Fruit fly (Drosophila melanogaster) whole organism, embryonic: ENCODE data around the gene Rab6.

Experiments used
- Atf-2 ChIP-seq: fragments of 200-800 bp; sonication (Bioruptor generic); optimal IDR thresholded peaks from 2 replicates; lab custom pipeline; 2016; ENCODE audit warnings: missing biosample characterization, missing genetic modification characterization
- B-H2 ChIP-seq: fragments of 200-800 bp; sonication (Bioruptor generic); optimal IDR thresholded peaks from 2 replicates; lab custom pipeline; 2018; ENCODE audit warnings: missing biosample characterization, mild to moderate bottlenecking, missing genetic modification characterization
- BtbVII ChIP-seq: fragments of 200-800 bp; sonication (Bioruptor generic); optimal IDR thresholded peaks from 3 replicates; lab custom pipeline; 2017; ENCODE audit warnings: missing biosample characterization, mild to moderate bottlenecking, missing genetic modification characterization
- CG11560 ChIP-seq: fragments of 200-800 bp; sonication (Bioruptor generic); IDR thresholded peaks from 3 replicates; pipeline ENCODE4 v1.3.6; 2022; ENCODE audit warnings: missing biosample characterization, missing genetic modification characterization
- CG11695 ChIP-seq: fragments of 200-800 bp; sonication (Bioruptor generic); IDR thresholded peaks from 3 replicates; pipeline ENCODE4 v1.3.6; 2022; ENCODE audit warnings: missing biosample characterization, missing genetic modification characterization
- CG12071 ChIP-seq: fragments of 200-800 bp; sonication (Bioruptor generic); optimal IDR thresholded peaks from 3 replicates; lab custom pipeline; 2018; ENCODE audit warnings: missing biosample characterization, mild to moderate bottlenecking, missing genetic modification characterization
- CG12104 ChIP-seq: fragments of 200-800 bp; sonication (Bioruptor generic); optimal IDR thresholded peaks from 3 replicates; lab custom pipeline; 2016; ENCODE audit warnings: missing biosample characterization, missing genetic modification characterization
- CG12391 ChIP-seq: fragments of 200-800 bp; sonication (Bioruptor generic); optimal IDR thresholded peaks from 3 replicates; lab custom pipeline; 2018; ENCODE audit warnings: missing biosample characterization, mild to moderate bottlenecking, missing genetic modification characterization, moderate library complexity
- CG12942 ChIP-seq: fragments of 200-800 bp; sonication (Bioruptor generic); optimal IDR thresholded peaks from 3 replicates; lab custom pipeline; 2016; ENCODE audit warnings: missing biosample characterization, missing genetic modification characterization
- CG14860 ChIP-seq: fragments of 200-800 bp; sonication (Bioruptor generic); IDR thresholded peaks from 3 replicates; pipeline ENCODE4 v1.3.6; 2022; ENCODE audit warnings: missing biosample characterization, missing genetic modification characterization; ENCODE audit not compliant: partially characterized antibody
- CG17385 ChIP-seq: fragments of 200-800 bp; sonication (Bioruptor generic); optimal IDR thresholded peaks from 3 replicates; lab custom pipeline; 2018; ENCODE audit warnings: missing biosample characterization, mild to moderate bottlenecking, missing genetic modification characterization
- CG17829 ChIP-seq: fragments of 200-800 bp; optimal IDR thresholded peaks from 2 replicates; lab custom pipeline; 2019; ENCODE audit warnings: missing biosample characterization, mild to moderate bottlenecking, missing genetic modification characterization, moderate library complexity
- CG31441 ChIP-seq: fragments of 200-800 bp; sonication (Bioruptor generic); IDR thresholded peaks from 2 replicates; pipeline ENCODE4 v1.3.6; 2022; ENCODE audit warnings: missing biosample characterization, missing genetic modification characterization
- CG43689 ChIP-seq: fragments of 200-800 bp; sonication (Bioruptor generic); IDR thresholded peaks from 2 replicates; pipeline ENCODE4 v1.3.6; 2022; ENCODE audit warnings: missing biosample characterization, missing genetic modification characterization
- CG4424 ChIP-seq: fragments of 200-800 bp; sonication (Bioruptor generic); optimal IDR thresholded peaks from 3 replicates; lab custom pipeline; 2016; ENCODE audit warnings: missing biosample characterization, missing genetic modification characterization
- CG7271 ChIP-seq: fragments of 200-800 bp; sonication (Bioruptor generic); optimal IDR thresholded peaks from 2 replicates; lab custom pipeline; 2018; ENCODE audit warnings: missing biosample characterization, mild to moderate bottlenecking, missing genetic modification characterization, moderate library complexity
- CG9876 ChIP-seq: fragments of 200-800 bp; sonication (Bioruptor generic); optimal IDR thresholded peaks from 2 replicates; lab custom pipeline; 2016; ENCODE audit warnings: missing biosample characterization, missing genetic modification characterization
- CHES-1-like ChIP-seq: fragments of 200-800 bp; sonication (Bioruptor generic); optimal IDR thresholded peaks from 2 replicates; lab custom pipeline; 2016; ENCODE audit warnings: missing biosample characterization, missing genetic modification characterization
- Dfd ChIP-seq, 2 experiments: fragments of >200 bp; optimal IDR thresholded peaks; 2 replicates each; lab custom pipeline; 2017; ENCODE audit warnings: missing biosample characterization in 2 of 2, missing genetic modification characterization in 2 of 2
- Doc3 ChIP-seq: fragments of 200-800 bp; sonication (Bioruptor generic); IDR thresholded peaks from 3 replicates; pipeline ENCODE4 v1.3.6; 2022; ENCODE audit warnings: missing biosample characterization, missing genetic modification characterization; ENCODE audit not compliant: partially characterized antibody
- Dp ChIP-seq: fragments of 200-800 bp; sonication (Bioruptor generic); optimal IDR thresholded peaks from 2 replicates; lab custom pipeline; 2018; ENCODE audit warnings: missing biosample characterization, mild to moderate bottlenecking, missing genetic modification characterization, moderate library complexity
- Eip74EF ChIP-seq, 2 experiments: fragments of 200-800 bp in 1 of 2; fragments of >200 bp in 1 of 2; sonication (Bioruptor generic) in 1 of 2; optimal IDR thresholded peaks; 2 replicates each; lab custom pipeline; 2017 to 2019; ENCODE audit warnings: missing biosample characterization in 2 of 2, missing genetic modification characterization in 2 of 2, mild to moderate bottlenecking in 1 of 2, moderate library complexity in 1 of 2
- HLH54F ChIP-seq: fragments of 200-800 bp; sonication (Bioruptor generic); optimal IDR thresholded peaks from 3 replicates; lab custom pipeline; 2016; ENCODE audit warnings: missing biosample characterization, missing genetic modification characterization
- Hr3 ChIP-seq: fragments of 200-800 bp; sonication (Bioruptor generic); optimal IDR thresholded peaks from 3 replicates; lab custom pipeline; 2016; ENCODE audit warnings: missing biosample characterization, missing genetic modification characterization
- Jarid2 ChIP-seq: fragments of 200-800 bp; sonication (Bioruptor generic); optimal IDR thresholded peaks from 3 replicates; lab custom pipeline; 2017; ENCODE audit warnings: mild to moderate bottlenecking, missing biosample characterization, missing genetic modification reagents, missing genetic modification characterization
- MBD-R2 ChIP-seq: fragments of 200-800 bp; sonication (Bioruptor generic); IDR thresholded peaks from 2 replicates; pipeline ENCODE4 v1.3.6; 2022; ENCODE audit warnings: missing biosample characterization, missing genetic modification characterization
- Myb ChIP-seq: fragments of 200-800 bp; sonication (Bioruptor generic); optimal IDR thresholded peaks from 2 replicates; lab custom pipeline; 2016; ENCODE audit warnings: missing biosample characterization, missing genetic modification characterization
- NFAT ChIP-seq: fragments of 200-800 bp; sonication (Bioruptor generic); IDR thresholded peaks from 2 replicates; pipeline ENCODE4 v1.3.6; 2022; ENCODE audit warnings: missing biosample characterization, missing genetic modification characterization
- Nf-YC ChIP-seq: fragments of 200-800 bp; optimal IDR thresholded peaks from 3 replicates; lab custom pipeline; 2019; ENCODE audit warnings: missing biosample characterization, mild to moderate bottlenecking, missing genetic modification characterization, moderate library complexity
- Side ChIP-seq: fragments of 200-800 bp; sonication (Bioruptor generic); optimal IDR thresholded peaks from 2 replicates; lab custom pipeline; 2016; ENCODE audit warnings: missing biosample characterization, missing genetic modification characterization
- ato ChIP-seq: fragments of 200-800 bp; sonication (Bioruptor generic); IDR thresholded peaks from 2 replicates; pipeline ENCODE4 v1.3.6; 2022; ENCODE audit warnings: missing biosample characterization, missing genetic modification characterization; ENCODE audit not compliant: partially characterized antibody
- chinmo ChIP-seq: fragments of 200-800 bp; sonication (Bioruptor generic); IDR thresholded peaks from 4 replicates; pipeline ENCODE4 v1.3.6; 2022; ENCODE audit warnings: missing biosample characterization, missing genetic modification characterization; ENCODE audit not compliant: partially characterized antibody
- corto ChIP-seq: fragments of 200-800 bp; sonication (Bioruptor generic); optimal IDR thresholded peaks from 2 replicates; lab custom pipeline; 2016; ENCODE audit warnings: missing biosample characterization, mild to moderate bottlenecking, missing genetic modification characterization, moderate library complexity
- crc ChIP-seq: fragments of 200-800 bp; sonication (Bioruptor generic); optimal IDR thresholded peaks from 2 replicates; lab custom pipeline; 2016; ENCODE audit warnings: missing biosample characterization, missing genetic modification characterization
- cwo ChIP-seq: fragments of 200-800 bp; sonication (Bioruptor generic); optimal IDR thresholded peaks from 3 replicates; lab custom pipeline; 2017; ENCODE audit warnings: missing biosample characterization, missing genetic modification characterization, mild to moderate bottlenecking, moderate library complexity, missing genetic modification reagents
- danr ChIP-seq: fragments of 200-800 bp; sonication (Bioruptor generic); IDR thresholded peaks from 2 replicates; pipeline ENCODE4 v1.3.6; 2022; ENCODE audit warnings: missing biosample characterization, missing genetic modification characterization
- exex ChIP-seq: fragments of 200-800 bp; sonication (Bioruptor generic); optimal IDR thresholded peaks from 4 replicates; lab custom pipeline; 2018; ENCODE audit warnings: missing biosample characterization, mild to moderate bottlenecking, missing genetic modification characterization, moderate library complexity
- h ChIP-seq: fragments of >200 bp; optimal IDR thresholded peaks from 2 replicates; lab custom pipeline; 2017
- inv ChIP-seq: fragments of 200-800 bp; sonication (Bioruptor generic); IDR thresholded peaks from 2 replicates; pipeline ENCODE4 v1.3.6; 2022; ENCODE audit warnings: missing biosample characterization, missing genetic modification characterization; ENCODE audit not compliant: partially characterized antibody
- klu ChIP-seq: fragments of 200-800 bp; sonication (Bioruptor generic); IDR thresholded peaks from 2 replicates; pipeline ENCODE4 v1.3.6; 2022; ENCODE audit warnings: missing biosample characterization, missing genetic modification characterization
- knrl ChIP-seq: fragments of 200-800 bp; sonication (Bioruptor generic); IDR thresholded peaks from 3 replicates; pipeline ENCODE4 v1.3.6; 2022; ENCODE audit warnings: missing biosample characterization, missing genetic modification characterization; ENCODE audit not compliant: partially characterized antibody
- nerfin-1 ChIP-seq: fragments of 200-800 bp; sonication (Bioruptor generic); optimal IDR thresholded peaks from 3 replicates; lab custom pipeline; 2019; ENCODE audit warnings: missing biosample characterization, mild to moderate bottlenecking, missing genetic modification characterization, moderate library complexity
- pzg ChIP-seq: fragments of 200-800 bp; sonication (Bioruptor generic); optimal IDR thresholded peaks from 3 replicates; lab custom pipeline; 2018; ENCODE audit warnings: missing biosample characterization, mild to moderate bottlenecking, missing genetic modification characterization, moderate library complexity
- repo ChIP-seq: fragments of 200-800 bp; sonication (Bioruptor generic); optimal IDR thresholded peaks from 2 replicates; lab custom pipeline; 2016; ENCODE audit warnings: missing biosample characterization, missing genetic modification characterization
- sens-2 ChIP-seq: fragments of 200-800 bp; sonication (Bioruptor generic); IDR thresholded peaks from 2 replicates; pipeline ENCODE4 v1.3.6; 2022; ENCODE audit warnings: missing biosample characterization, missing genetic modification characterization
- tgo ChIP-seq: fragments of 200-800 bp; sonication (Bioruptor generic); IDR thresholded peaks from 3 replicates; pipeline ENCODE4 v1.3.6; 2022; ENCODE audit warnings: missing biosample characterization, missing genetic modification characterization
- unc-4 ChIP-seq: fragments of 200-800 bp; sonication (Bioruptor generic); IDR thresholded peaks from 2 replicates; pipeline ENCODE4 v1.3.6; 2022; ENCODE audit warnings: missing biosample characterization, missing genetic modification characterization; ENCODE audit not compliant: partially characterized antibody
- z ChIP-seq: fragments of 200-800 bp; sonication (Bioruptor generic); IDR thresholded peaks from 3 replicates; pipeline ENCODE4 v1.3.6; 2022; ENCODE audit warnings: missing biosample characterization, missing genetic modification characterization
- zfh1 ChIP-seq: fragments of 200-800 bp; sonication (Bioruptor generic); IDR thresholded peaks from 3 replicates; pipeline ENCODE4 v1.3.6; 2022; ENCODE audit warnings: missing biosample characterization, missing genetic modification characterization

Gene Rab6

dm6 chr2L:12108779-12109564 is at the start of gene Rab6, which contains the start of gene Phae1 (continued):
- TF ChIP-seq Dp (GFP tag; lab: Kevin White, UChicago), result peak; percentile 67
- no peak for TF ChIP-seq HLH54F
- no peak for TF ChIP-seq crc (GFP tag; lab: Kevin White, UChicago)
- peak; percentile 16 for TF ChIP-seq nerfin-1
- peak; percentile 76 for TF ChIP-seq ato (GFP tag; lab: Robert Waterston, UW)
- TF ChIP-seq Jarid2 (GFP tag; lab: Kevin White, UChicago), result peak; percentile 32
- no peak for TF ChIP-seq zfh1
- peak; percentile 62; the same call in 1 of the 2 replicates for TF ChIP-seq NFAT (GFP tag; lab: Robert Waterston, UW)
- peak; percentile 74; the same call in 2 of the 3 replicates for TF ChIP-seq Doc3 (GFP tag; lab: Robert Waterston, UW)
- TF ChIP-seq cwo (GFP tag; lab: Kevin White, UChicago), result peak; percentile 17
- TF ChIP-seq CG12071 (GFP tag; lab: Kevin White, UChicago), result no peak
- no peak for TF ChIP-seq CG4424 (GFP tag; lab: Kevin White, UChicago)
- TF ChIP-seq CG11695 (GFP tag; lab: Robert Waterston, UW), result peak; percentile 34; the same call in 1 of the 3 replicates
- TF ChIP-seq CG12942 (GFP tag; lab: Kevin White, UChicago), result no peak
- TF ChIP-seq klu (GFP tag; lab: Robert Waterston, UW), result no peak
- TF ChIP-seq unc-4 (GFP tag; lab: Robert Waterston, UW), result peak; percentile 83
- TF ChIP-seq CHES-1-like, result peak; percentile 41
- TF ChIP-seq z (GFP tag; lab: Robert Waterston, UW), result no peak
- TF ChIP-seq danr, result no peak
- TF ChIP-seq knrl (GFP tag; lab: Robert Waterston, UW), result peak; percentile 82
- TF ChIP-seq CG43689 (GFP tag; lab: Robert Waterston, UW), result no peak; the same call in 1 of the 2 replicates
- no peak for TF ChIP-seq Dfd (GFP tag; optimal IDR thresholded peaks at IDR 0.05; lab: Kevin White, UChicago)
- TF ChIP-seq CG17829 (tag; lab: Kevin White, UChicago), result peak; percentile 24
- peak; percentile 44; the same call in 1 of the 2 replicates for TF ChIP-seq MBD-R2 (GFP tag; lab: Robert Waterston, UW)
- TF ChIP-seq Atf-2 (GFP tag; lab: Kevin White, UChicago), result no peak
- peak; percentile 92 for TF ChIP-seq Myb (GFP tag; lab: Kevin White, UChicago)
- peak; percentile 40 for TF ChIP-seq Nf-YC (tag; lab: Kevin White, UChicago)
- peak; percentile 80 for TF ChIP-seq pzg (GFP tag; lab: Kevin White, UChicago)
- peak; percentile 20 for TF ChIP-seq CG12391 (tag; lab: Kevin White, UChicago)
- no peak for TF ChIP-seq Eip74EF (GFP tag; optimal IDR thresholded peaks at IDR 0.05; lab: Kevin White, UChicago)
- no peak for TF ChIP-seq sens-2 (GFP tag; lab: Robert Waterston, UW)
- TF ChIP-seq BtbVII (GFP tag; lab: Kevin White, UChicago), result no peak
- peak; percentile 97 for TF ChIP-seq CG17385 (GFP tag; lab: Kevin White, UChicago)
- no peak for TF ChIP-seq B-H2 (GFP tag; lab: Kevin White, UChicago)
- no peak for TF ChIP-seq CG12104
- peak; percentile 72; the same call in 1 of the 2 replicates for TF ChIP-seq inv (GFP tag; lab: Robert Waterston, UW)
- TF ChIP-seq exex (tag; lab: Kevin White, UChicago), result peak; percentile 87
- peak; percentile 33 for TF ChIP-seq Side (GFP tag; lab: Kevin White, UChicago)
- no peak for TF ChIP-seq Hr3 (GFP tag; lab: Kevin White, UChicago)
- no peak for TF ChIP-seq CG9876 (GFP tag; lab: Kevin White, UChicago)
- TF ChIP-seq corto (GFP tag; lab: Kevin White, UChicago), result no peak
- TF ChIP-seq CG11560 (tag; lab: Robert Waterston, UW), result peak; percentile 83; the same call in 2 of the 3 replicates
- peak; percentile 19; the same call in 1 of the 2 replicates for TF ChIP-seq CG31441 (GFP tag; lab: Robert Waterston, UW)
- TF ChIP-seq CG14860 (GFP tag; lab: Robert Waterston, UW), result peak; percentile 75
- TF ChIP-seq repo, result no peak
- TF ChIP-seq h (lab: Kevin White, UChicago), result no peak
- TF ChIP-seq chinmo (GFP tag; lab: Robert Waterston, UW), result peak; percentile 84
- no peak for TF ChIP-seq CG7271 (tag; lab: Kevin White, UChicago)
- TF ChIP-seq tgo (GFP tag; lab: Robert Waterston, UW), result no peak
